Fruit fly (Drosophila melanogaster): ENCODE results near the gene Reph.

- peak; percentile 99 for TF ChIP-seq CG8159 (tag; optimal IDR thresholded peaks at IDR 0.05)
- peak; percentile 100 for TF ChIP-seq fd96Ca (GFP tag; IDR thresholded peaks at IDR 0.05)
- peak; percentile 99 for TF ChIP-seq CG12605 (GFP tag; IDR thresholded peaks at IDR 0.05)
- peak; percentile 96 for TF ChIP-seq CG13204 (GFP tag; optimal IDR thresholded peaks at IDR 0.05)
- TF ChIP-seq CG14655 (GFP tag; optimal IDR thresholded peaks at IDR 0.05) = peak; percentile 100
- peak; percentile 99 for TF ChIP-seq gl (tag; optimal IDR thresholded peaks at IDR 0.05)
- peak; percentile 100 for TF ChIP-seq CG34367 (tag; optimal IDR thresholded peaks at IDR 0.05)
- TF ChIP-seq rn (GFP tag; IDR thresholded peaks at IDR 0.05) = peak; percentile 98
Observed at dm6 chr2L:3804641-3805273, 1.4 kb downstream of the Reph start.
